Fruit fly (Drosophila melanogaster): ENCODE measurements around the gene CG5026.

Gene CG5026

dm6 chr3L:8920710-8921109 is 47.6 kb upstream of the CG5026 start (continued):
- TF ChIP-seq CG8290 (GFP tag; optimal IDR thresholded peaks at IDR 0.05) (no peak), CG8290 (tag; optimal IDR thresholded peaks at IDR 0.05) (peak in 1 of 2 experiments; percentile 82), Dp (GFP tag; optimal IDR thresholded peaks at IDR 0.05) (no peak), Dek (tag; optimal IDR thresholded peaks at IDR 0.05) (peak; percentile 56), Nf-YB (GFP tag; optimal IDR thresholded peaks at IDR 0.05) (peak; percentile 31), Ets65A (GFP tag) (no peak), E2f1 (GFP tag; IDR thresholded peaks at IDR 0.05) (peak; percentile 35; the same call in 1 of the 2 replicates), CG10462 (GFP tag; optimal IDR thresholded peaks at IDR 0.05) (peak; percentile 20), CG12104 (GFP tag; optimal IDR thresholded peaks at IDR 0.05) (peak; percentile 4), Vsx1 (GFP tag; optimal IDR thresholded peaks at IDR 0.05) (no peak), Blimp-1 (GFP tag; optimal IDR thresholded peaks at IDR 0.05) (peak; percentile 65), lilli (GFP tag; optimal IDR thresholded peaks at IDR 0.05) (peak; percentile 64), CG5180 (GFP tag; optimal IDR thresholded peaks at IDR 0.05) (peak; percentile 58), CG6272 (GFP tag; IDR thresholded peaks at IDR 0.05) (no peak), bab2 (GFP tag; optimal IDR thresholded peaks at IDR 0.05) (no peak), row (GFP tag; IDR thresholded peaks at IDR 0.05) (peak; percentile 60), sob (GFP tag; IDR thresholded peaks at IDR 0.05) (peak; percentile 68), Lhr (GFP tag; optimal IDR thresholded peaks at IDR 0.05) (no peak), yki (optimal IDR thresholded peaks at IDR 0.05) (no peak), emc (GFP tag; optimal IDR thresholded peaks at IDR 0.05) (no peak), Hr39 (optimal IDR thresholded peaks at IDR 0.05) (no peak), mam (GFP tag; optimal IDR thresholded peaks at IDR 0.05) (peak; percentile 51), gro (GFP tag; optimal IDR thresholded peaks at IDR 0.05) (peak; percentile 36), eyg (GFP tag; optimal IDR thresholded peaks at IDR 0.05) (no peak), Hr78 (GFP tag; optimal IDR thresholded peaks at IDR 0.05) (peak in 1 of 2 experiments; percentile 18), tup (GFP tag; optimal IDR thresholded peaks at IDR 0.05) (no peak), bowl (GFP tag; IDR thresholded peaks at IDR 0.05) (0 out of 2 replicates have a peak, but pooled peaks have one; percentile 50), fd96Cb (tag; optimal IDR thresholded peaks at IDR 0.05) (peak; percentile 60), CG10543 (GFP tag; optimal IDR thresholded peaks at IDR 0.05) (no peak), CG3065 (GFP tag; optimal IDR thresholded peaks at IDR 0.05) (peak; percentile 41), NfI (GFP tag; optimal IDR thresholded peaks at IDR 0.05) (peak; percentile 44), Fer3 (tag; optimal IDR thresholded peaks at IDR 0.05) (peak; percentile 64), Bteb2 (GFP tag; optimal IDR thresholded peaks at IDR 0.05) (peak; percentile 39), dati (GFP tag; IDR thresholded peaks at IDR 0.05) (no peak; the same call in 1 of the 2 replicates), Usf (GFP tag; optimal IDR thresholded peaks at IDR 0.05) (no peak), CG16863 (GFP tag; optimal IDR thresholded peaks at IDR 0.05) (peak; percentile 64), CG4360 (GFP tag; IDR thresholded peaks at IDR 0.05) (no peak; the same call in 1 of the 2 replicates), CG33557 (GFP tag; optimal IDR thresholded peaks at IDR 0.05) (no peak), CG2116 (GFP tag; optimal IDR thresholded peaks at IDR 0.05) (peak; percentile 13), CG17829 (tag; optimal IDR thresholded peaks at IDR 0.05) (peak; percentile 62), CG6854 (GFP tag; optimal IDR thresholded peaks at IDR 0.05) (no peak), peb (GFP tag; IDR thresholded peaks at IDR 0.05) (peak; percentile 42; the same call in 1 of the 2 replicates), fd3F (GFP tag; optimal IDR thresholded peaks at IDR 0.05) (peak; percentile 27), dysf (GFP tag; IDR thresholded peaks at IDR 0.05) (peak; percentile 85), CG8359 (GFP tag; optimal IDR thresholded peaks at IDR 0.05; ENCODE audit: borderline replicate concordance) (peak; percentile 12), CG7786 (GFP tag; optimal IDR thresholded peaks at IDR 0.05) (peak; percentile 33), gem (tag; optimal IDR thresholded peaks at IDR 0.05) (peak; percentile 79), CG17186 (GFP tag; optimal IDR thresholded peaks at IDR 0.05) (no peak), Taf1 (GFP tag; IDR thresholded peaks at IDR 0.05) (0 out of 2 replicates have a peak, but pooled peaks have one; percentile 28), CTCF (GFP tag; optimal IDR thresholded peaks at IDR 0.05) (peak; percentile 29), B-H1 (GFP tag; IDR thresholded peaks at IDR 0.05) (peak; percentile 60; the same call in 2 of the 3 replicates), CG12391 (tag; optimal IDR thresholded peaks at IDR 0.05) (peak; percentile 68)
